Worm (Caenorhabditis elegans) whole organism, L1 larva: ENCODE data around the gene puf-8.

Source experiments
- C04F5.9 ChIP-seq: sonication (generic microtip); optimal IDR thresholded peaks from 2 replicates; lab custom pipeline; 2016; ENCODE audit warnings: missing genetic modification characterization, missing compliant biosample characterization
- C34B4.2 ChIP-seq: sonication (generic microtip); optimal IDR thresholded peaks from 2 replicates; lab custom pipeline; 2017; ENCODE audit warnings: mild to moderate bottlenecking, missing genetic modification characterization, missing compliant biosample characterization
- alr-1 ChIP-seq: fragments of 200-800 bp; sonication (Bioruptor generic); optimal IDR thresholded peaks from 2 replicates; lab custom pipeline; 2018; ENCODE audit warnings: borderline replicate concordance, mild to moderate bottlenecking, missing genetic modification characterization, missing compliant biosample characterization
- aly-2 ChIP-seq: fragments of 150-350 bp; optimal IDR thresholded peaks from 2 replicates; lab custom pipeline; 2014; ENCODE audit warnings: missing biosample characterization, missing genetic modification characterization
- ama-1 ChIP-seq: fragments of 150-350 bp; optimal IDR thresholded peaks from 2 replicates; lab custom pipeline; 2014
- blmp-1 ChIP-seq: fragments of 150-350 bp; optimal IDR thresholded peaks from 2 replicates; lab custom pipeline; 2014; ENCODE audit warnings: missing biosample characterization, missing genetic modification characterization
- ces-1 ChIP-seq: fragments of 150-350 bp; optimal IDR thresholded peaks from 2 replicates; lab custom pipeline; 2014; ENCODE audit warnings: missing biosample characterization, missing genetic modification reagents, missing genetic modification characterization
- efl-1 ChIP-seq, 4 experiments: fragments of 150-350 bp; optimal IDR thresholded peaks in 3 of 4; peaks in 1 of 4; 1 replicate in 1 of 4; 2 replicates in 3 of 4; lab custom pipeline; 2014; ENCODE audit warnings: missing biosample characterization in 2 of 4, missing genetic modification characterization in 2 of 4, missing genetic modification reagents in 2 of 4
- elt-2 ChIP-seq: sonication (generic microtip); optimal IDR thresholded peaks from 2 replicates; lab custom pipeline; 2016; ENCODE audit warnings: missing genetic modification characterization, mild to moderate bottlenecking, inconsistent platforms, missing compliant biosample characterization, missing genetic modification reagents
- elt-3 ChIP-seq, 6 experiments: fragments of 150-350 bp in 1 of 6; sonication (generic microtip); optimal IDR thresholded peaks; 2 replicates each; lab custom pipeline; 2017 to 2018; ENCODE audit warnings: missing biosample characterization in 6 of 6, missing genetic modification characterization in 6 of 6, inconsistent platforms in 1 of 6
- fkh-4 ChIP-seq: sonication (generic microtip); optimal IDR thresholded peaks from 2 replicates; lab custom pipeline; 2016; ENCODE audit warnings: missing compliant biosample characterization, missing genetic modification characterization, borderline replicate concordance
- hlh-4 ChIP-seq: sonication (generic microtip); optimal IDR thresholded peaks from 2 replicates; lab custom pipeline; 2016; ENCODE audit warnings: mild to moderate bottlenecking, missing genetic modification characterization, missing compliant biosample characterization
- jun-1 ChIP-seq: fragments of 150-350 bp; optimal IDR thresholded peaks from 2 replicates; lab custom pipeline; 2014; ENCODE audit warnings: missing biosample characterization, missing genetic modification reagents, missing genetic modification characterization
- lin-13 ChIP-seq: fragments of 150-350 bp; optimal IDR thresholded peaks from 2 replicates; lab custom pipeline; 2014; ENCODE audit warnings: missing biosample characterization, missing genetic modification reagents, missing genetic modification characterization
- lin-14 ChIP-seq: fragments of 200-800 bp; sonication (Bioruptor generic); optimal IDR thresholded peaks from 2 replicates; lab custom pipeline; 2018; ENCODE audit warnings: mild to moderate bottlenecking, missing genetic modification characterization, moderate library complexity, missing compliant biosample characterization
- lin-15B ChIP-seq: fragments of 150-350 bp; sonication (generic microtip); optimal IDR thresholded peaks from 3 replicates; lab custom pipeline; 2014; ENCODE audit warnings: missing biosample characterization, missing genetic modification characterization
- lin-35 ChIP-seq, 2 experiments: fragments of 150-350 bp; optimal IDR thresholded peaks; 2 replicates each; lab custom pipeline; 2014; ENCODE audit warnings: missing biosample characterization in 2 of 2, missing genetic modification characterization in 2 of 2, missing genetic modification reagents in 2 of 2
- lir-3 ChIP-seq: sonication (generic microtip); optimal IDR thresholded peaks from 2 replicates; lab custom pipeline; 2016; ENCODE audit warnings: mild to moderate bottlenecking, missing genetic modification characterization, moderate library complexity, missing compliant biosample characterization; ENCODE audit not compliant: poor library complexity
- lsy-2 ChIP-seq, 2 experiments: fragments of 150-350 bp; optimal IDR thresholded peaks; 2 replicates each; lab custom pipeline; 2014; ENCODE audit warnings: missing biosample characterization in 2 of 2, missing genetic modification characterization in 2 of 2
- mab-9 ChIP-seq: fragments of 200-800 bp; sonication (Bioruptor generic); IDR thresholded peaks from 2 replicates; pipeline ENCODE4 v1.3.6; 2022; ENCODE audit warnings: missing genetic modification reagents, missing genetic modification characterization, missing compliant biosample characterization
- mdl-1 ChIP-seq, 2 experiments: fragments of 150-350 bp; optimal IDR thresholded peaks; 2 replicates each; lab custom pipeline; 2014 to 2017; ENCODE audit warnings: missing biosample characterization in 2 of 2, missing genetic modification characterization in 2 of 2, inconsistent platforms in 1 of 2
- nhr-11 ChIP-seq: fragments of 150-350 bp; optimal IDR thresholded peaks from 2 replicates; lab custom pipeline; 2014; ENCODE audit warnings: missing biosample characterization, missing genetic modification characterization
- nhr-19 ChIP-seq: fragments of 200-800 bp; sonication (Bioruptor generic); conservative IDR thresholded peaks from 2 replicates; pipeline ENCODE4 v1.3.6; 2022; ENCODE audit warnings: missing genetic modification characterization, missing compliant biosample characterization
- nhr-20 ChIP-seq: sonication (generic microtip); optimal IDR thresholded peaks from 2 replicates; lab custom pipeline; 2016; ENCODE audit warnings: mild to moderate bottlenecking, missing genetic modification characterization, missing compliant biosample characterization
- nhr-237 ChIP-seq: fragments of 150-350 bp; optimal IDR thresholded peaks from 2 replicates; lab custom pipeline; 2014; ENCODE audit warnings: missing biosample characterization, missing genetic modification characterization
- nhr-47 ChIP-seq: sonication (generic microtip); optimal IDR thresholded peaks from 2 replicates; lab custom pipeline; 2016; ENCODE audit warnings: mild to moderate bottlenecking, missing genetic modification characterization, moderate library complexity, missing compliant biosample characterization
- nhr-71 ChIP-seq: sonication (generic microtip); optimal IDR thresholded peaks from 2 replicates; lab custom pipeline; 2016; ENCODE audit warnings: mild to moderate bottlenecking, missing genetic modification characterization, moderate library complexity, missing compliant biosample characterization
- nhr-85 ChIP-seq: sonication (generic microtip); peaks from one replicate; lab custom pipeline; 2016; ENCODE audit warnings: missing genetic modification characterization, inconsistent platforms, missing compliant biosample characterization
- nhr-90 ChIP-seq: sonication (generic microtip); optimal IDR thresholded peaks from 2 replicates; lab custom pipeline; 2016; ENCODE audit warnings: mild to moderate bottlenecking, missing genetic modification characterization, missing compliant biosample characterization; ENCODE audit not compliant: poor library complexity
- pqm-1 ChIP-seq: sonication (generic microtip); optimal IDR thresholded peaks from 3 replicates; lab custom pipeline; 2017; ENCODE audit warnings: missing biosample characterization, missing genetic modification characterization
- skn-1 ChIP-seq: fragments of 150-350 bp; optimal IDR thresholded peaks from 2 replicates; lab custom pipeline; 2014; ENCODE audit warnings: missing biosample characterization, missing genetic modification characterization
- sup-37 ChIP-seq: fragments of 200-800 bp; sonication (Bioruptor generic); optimal IDR thresholded peaks from 2 replicates; lab custom pipeline; 2018; ENCODE audit warnings: mild to moderate bottlenecking, missing genetic modification characterization, missing compliant biosample characterization
- vab-15 ChIP-seq: sonication (generic microtip); optimal IDR thresholded peaks from 2 replicates; lab custom pipeline; 2017; ENCODE audit warnings: missing genotype, mild to moderate bottlenecking, missing genetic modification characterization, missing compliant biosample characterization
- zip-4 ChIP-seq: fragments of 200-800 bp; sonication (Bioruptor generic); optimal IDR thresholded peaks from 2 replicates; lab custom pipeline; 2018; ENCODE audit warnings: mild to moderate bottlenecking, missing genetic modification characterization, moderate library complexity, missing compliant biosample characterization

Gene puf-8

DNA sequence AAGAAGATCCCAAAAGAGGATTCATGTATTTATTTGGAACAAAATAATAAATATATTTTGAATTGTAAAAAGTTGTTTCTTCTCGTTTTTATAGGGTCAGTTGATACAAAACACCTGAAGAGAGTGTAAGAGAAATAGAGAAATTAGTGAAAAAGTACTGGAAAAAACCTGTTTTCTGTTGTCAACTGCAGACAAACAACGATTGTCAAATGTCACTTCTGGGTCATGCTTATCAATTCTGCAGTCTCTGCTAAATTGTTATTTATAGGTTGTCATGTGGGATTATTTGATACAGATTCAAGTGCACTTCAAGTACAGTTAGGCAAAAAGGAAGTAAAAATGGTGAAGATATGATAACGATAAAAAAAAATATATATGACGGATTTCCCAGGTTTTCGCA, 25.5 kb downstream of the puf-8 start (continued):
- no peak for TF ChIP-seq nhr-237 (tag; lab: Kevin White, UChicago)
- no peak for TF ChIP-seq aly-2 (tag; lab: Kevin White, UChicago)

DNA sequence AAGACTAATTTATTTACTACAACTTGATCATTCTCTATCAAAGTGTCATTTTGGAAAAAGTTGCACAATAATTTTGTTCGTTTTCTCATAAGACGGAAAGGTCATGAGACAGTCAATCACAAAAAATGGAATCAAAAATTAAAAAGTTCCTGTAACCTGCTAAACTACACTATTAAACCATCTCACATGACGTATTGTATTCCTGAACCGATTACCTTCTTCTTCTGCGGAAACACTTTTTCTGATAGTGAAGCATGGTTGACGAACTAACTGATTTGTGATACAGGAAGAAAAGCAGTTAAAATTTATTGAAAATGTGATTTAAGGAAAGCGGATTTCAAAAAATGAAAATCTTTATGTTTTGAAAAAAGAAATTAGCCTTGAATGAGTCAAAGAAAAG, 28.3 kb downstream of the puf-8 start:
- no peak for TF ChIP-seq lin-13 (GFP tag; lab: Kevin White, UChicago)
- TF ChIP-seq nhr-20 (tag; lab: Kevin White, UChicago): peak; percentile 17
- TF ChIP-seq elt-2: peak; percentile 43
- no peak for TF ChIP-seq nhr-71 (tag; lab: Kevin White, UChicago)
- TF ChIP-seq, all 84 proteins: peak for 2

DNA sequence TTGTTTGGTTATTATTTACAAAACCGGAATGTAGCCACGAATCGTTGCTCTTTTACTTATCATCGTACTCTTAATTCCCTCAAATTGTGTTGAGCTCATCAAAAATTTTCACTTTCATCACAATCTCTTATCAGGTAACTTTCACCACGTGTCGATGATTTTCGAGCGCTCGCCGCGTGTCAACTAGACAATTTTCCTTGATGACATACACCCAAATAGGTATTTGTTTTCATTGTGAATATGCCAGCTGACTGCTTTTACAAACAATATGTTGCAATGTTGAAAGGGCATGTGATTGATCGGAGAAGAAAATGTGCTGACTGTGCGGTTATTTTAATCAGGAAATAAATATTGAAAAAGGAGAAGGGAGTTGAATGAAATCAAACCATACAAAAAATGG, 33.4 kb downstream of the puf-8 start:
- peak; percentile 35 for TF ChIP-seq nhr-90 (tag; lab: Kevin White, UChicago)
- TF ChIP-seq efl-1 (optimal IDR thresholded peaks at IDR 0.05; lab: Kevin White, UChicago): no peak
- peak in 1 of 2 experiments; percentile 41 for TF ChIP-seq efl-1 (GFP tag; optimal IDR thresholded peaks at IDR 0.05 in 1 of 2; lab: Kevin White, UChicago)
- no peak for TF ChIP-seq nhr-19
- TF ChIP-seq C34B4.2: no peak
- no peak for TF ChIP-seq lin-14 (GFP tag; lab: Kevin White, UChicago)
- no peak for TF ChIP-seq lsy-2 (tag; optimal IDR thresholded peaks at IDR 0.05; lab: Kevin White, UChicago)
- TF ChIP-seq nhr-20 (tag; lab: Kevin White, UChicago): peak; percentile 68
- no peak for TF ChIP-seq vab-15 (tag; lab: Kevin White, UChicago)
- TF ChIP-seq nhr-85 (tag; lab: Kevin White, UChicago): no peak
- TF ChIP-seq mdl-1 (tag; optimal IDR thresholded peaks at IDR 0.05; lab: Kevin White, UChicago): peak in 1 of 2 experiments; percentile 61
- no peak for TF ChIP-seq sup-37 (GFP tag; lab: Kevin White, UChicago)
- TF ChIP-seq elt-2: peak; percentile 96
- TF ChIP-seq jun-1 (tag; lab: Kevin White, UChicago): peak; percentile 55
- TF ChIP-seq fkh-4 (tag; lab: Kevin White, UChicago): no peak
- no peak for TF ChIP-seq nhr-11
- peak in 1 of 2 experiments; percentile 47 for TF ChIP-seq lin-35 (GFP tag; optimal IDR thresholded peaks at IDR 0.05; lab: Kevin White, UChicago)
- TF ChIP-seq blmp-1 (tag; lab: Kevin White, UChicago): peak; percentile 42
- no peak for TF ChIP-seq zip-4
- peak; percentile 32 for TF ChIP-seq nhr-71 (tag; lab: Kevin White, UChicago)

DNA sequence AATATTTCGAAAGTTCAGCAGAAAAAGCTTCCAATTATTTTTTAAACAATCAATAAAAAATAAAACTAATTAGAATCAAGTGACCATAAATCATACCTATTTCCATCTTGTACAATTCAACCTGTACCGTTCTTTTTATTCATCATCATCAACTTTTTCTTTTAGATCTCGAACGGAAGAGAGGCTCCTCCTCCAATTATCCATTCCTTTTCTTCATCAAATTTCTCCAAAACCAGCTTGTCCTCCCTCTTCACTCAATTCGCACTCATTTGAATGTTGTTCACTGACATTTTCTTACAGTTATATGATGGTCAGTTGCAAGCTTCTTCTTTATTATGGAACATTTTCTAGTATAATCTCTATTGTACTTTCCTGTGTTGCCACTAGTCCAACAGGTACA, 36.2 kb downstream of the puf-8 start, which contains the start of gene C30G12.4:
Gene C30G12.4 (plus strand): TSS at position 301 of the 400 bp plus-strand sequence.
- TF ChIP-seq mdl-1 (tag; optimal IDR thresholded peaks at IDR 0.05; lab: Kevin White, UChicago): no peak
- no peak for TF ChIP-seq mab-9 (GFP tag; lab: Robert Waterston, UW)
- TF ChIP-seq lin-15B: no peak
- no peak for TF ChIP-seq ama-1 (lab: Kevin White, UChicago)
- no peak for TF ChIP-seq alr-1 (tag; lab: Kevin White, UChicago)
- no peak for TF ChIP-seq fkh-4 (tag; lab: Kevin White, UChicago)
- no peak for TF ChIP-seq skn-1 (tag; lab: Kevin White, UChicago)
- TF ChIP-seq nhr-71 (tag; lab: Kevin White, UChicago): no peak
- TF ChIP-seq nhr-47 (tag; lab: Kevin White, UChicago): no peak
- no peak for TF ChIP-seq lsy-2 (tag; optimal IDR thresholded peaks at IDR 0.05; lab: Kevin White, UChicago)
- TF ChIP-seq ces-1 (GFP tag; lab: Kevin White, UChicago): no peak
- no peak for TF ChIP-seq hlh-4 (tag; lab: Kevin White, UChicago)
- no peak for TF ChIP-seq aly-2 (tag; lab: Kevin White, UChicago)
- TF ChIP-seq nhr-90 (tag; lab: Kevin White, UChicago): no peak
- TF ChIP-seq lir-3 (tag; lab: Kevin White, UChicago): no peak
- TF ChIP-seq pqm-1 (tag; lab: Kevin White, UChicago): no peak
- TF ChIP-seq C04F5.9: no peak
- no peak for TF ChIP-seq lin-35 (GFP tag; optimal IDR thresholded peaks at IDR 0.05; lab: Kevin White, UChicago)
- TF ChIP-seq elt-3 (tag; optimal IDR thresholded peaks at IDR 0.05; lab: Kevin White, UChicago): no peak
